Worm (Caenorhabditis elegans): Measurements from ENCODE around the gene srw-40.
A peak's percentile ranks its signal among the peaks of the same experiment; 100 is the strongest.

srw-40 gene

DNA sequence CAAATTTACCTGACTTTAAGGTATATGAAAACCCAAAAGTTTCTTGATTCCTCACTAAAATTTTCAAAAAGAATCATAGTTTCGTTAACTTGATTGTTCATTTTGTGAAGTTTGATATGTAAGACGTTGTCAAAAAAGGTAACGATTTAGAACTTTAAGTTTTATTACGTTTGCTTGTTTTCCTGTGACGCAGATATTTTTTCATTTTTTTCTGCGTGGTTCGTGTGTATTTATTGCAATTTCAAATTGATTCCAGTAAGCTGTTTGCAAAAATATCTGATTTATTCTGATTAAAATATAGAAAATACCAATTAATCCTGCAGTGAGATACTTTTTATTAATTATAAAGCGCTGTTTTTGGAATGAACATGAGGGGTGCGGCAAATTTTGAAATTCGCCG is at the start of gene srw-40:
Gene srw-40 (minus strand): TSS at position 101 of the 400 bp plus-strand sequence.
- TF ChIP-seq nfya-1 (tag; optimal IDR thresholded peaks at IDR 0.05; ENCODE audit: insufficient read depth) (no peak), elt-2 (tag; optimal IDR thresholded peaks at IDR 0.05) (no peak), nhr-76 (tag; optimal IDR thresholded peaks at IDR 0.05) (no peak), ama-1 (optimal IDR thresholded peaks at IDR 0.05) (no peak), nhr-25 (tag; optimal IDR thresholded peaks at IDR 0.05) (no peak), elt-1 (tag; optimal IDR thresholded peaks at IDR 0.05) (no peak), nhr-67 (tag; optimal IDR thresholded peaks at IDR 0.05) (no peak), zag-1 (tag; optimal IDR thresholded peaks at IDR 0.05) (no peak), fkh-10 (GFP tag; optimal IDR thresholded peaks at IDR 0.05) (no peak)

DNA sequence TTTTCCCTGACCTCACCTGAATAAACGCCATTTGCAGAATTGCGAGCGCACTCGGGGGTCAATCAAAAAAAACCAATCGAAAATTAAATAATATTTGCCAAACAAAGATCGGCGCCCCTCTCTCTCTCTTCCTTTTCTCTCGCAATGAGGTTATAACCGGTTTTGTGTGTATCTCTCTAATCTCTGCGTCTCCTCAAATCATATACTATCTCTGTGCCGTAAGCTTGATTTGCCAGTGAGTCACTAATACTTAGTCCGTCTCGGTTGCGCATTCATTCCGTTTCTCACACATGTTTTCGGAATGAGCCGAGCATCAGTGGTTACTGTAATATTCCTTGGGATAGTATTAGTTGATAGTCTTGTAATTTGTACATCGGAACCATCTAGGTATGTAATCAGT is 46.2 kb upstream of the srw-40 start:
- TF ChIP-seq fkh-2 (tag; optimal IDR thresholded peaks at IDR 0.05) (no peak), nhr-25 (tag; optimal IDR thresholded peaks at IDR 0.05) (peak; percentile 54), nhr-28 (tag; optimal IDR thresholded peaks at IDR 0.05) (no peak), pqm-1 (tag; optimal IDR thresholded peaks at IDR 0.05) (no peak), pha-4 (tag; optimal IDR thresholded peaks at IDR 0.05) (peak; percentile 41), nhr-77 (tag; optimal IDR thresholded peaks at IDR 0.05) (no peak)

DNA sequence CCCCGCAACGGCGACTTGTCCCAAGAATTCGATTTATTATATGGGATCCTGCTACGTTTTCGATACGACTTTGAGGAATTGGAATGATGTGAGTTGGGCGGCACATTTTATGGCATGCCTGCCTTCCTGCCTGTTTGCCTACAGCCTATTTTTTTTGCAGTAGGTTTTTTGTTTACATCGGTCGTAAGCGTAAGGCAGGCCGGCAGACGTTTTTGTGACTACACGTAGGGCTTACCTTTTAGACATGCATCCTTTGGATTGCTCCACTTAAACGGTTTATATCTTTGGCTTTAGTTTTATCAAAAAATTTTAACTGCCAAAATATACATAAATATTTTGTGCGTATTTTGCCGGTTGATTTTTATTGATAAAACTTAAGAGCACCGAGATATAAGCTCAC is 43.3 kb upstream of the srw-40 start:
- TF ChIP-seq mdl-1 (tag; optimal IDR thresholded peaks at IDR 0.05) (no peak), egl-27 (tag; optimal IDR thresholded peaks at IDR 0.05) (no peak), ceh-9 (tag; optimal IDR thresholded peaks at IDR 0.05) (no peak), nhr-11 (tag; optimal IDR thresholded peaks at IDR 0.05) (no peak), elt-1 (tag; optimal IDR thresholded peaks at IDR 0.05) (no peak), nhr-12 (tag; optimal IDR thresholded peaks at IDR 0.05) (no peak), elt-2 (tag; optimal IDR thresholded peaks at IDR 0.05) (no peak), mml-1 (tag; optimal IDR thresholded peaks at IDR 0.05) (no peak), pqm-1 (tag; optimal IDR thresholded peaks at IDR 0.05) (no peak), lsy-12 (tag; optimal IDR thresholded peaks at IDR 0.05) (no peak), lin-15B (tag; optimal IDR thresholded peaks at IDR 0.05) (no peak), sea-2 (GFP tag; optimal IDR thresholded peaks at IDR 0.05) (no peak), nhr-76 (tag; optimal IDR thresholded peaks at IDR 0.05) (no peak)

DNA sequence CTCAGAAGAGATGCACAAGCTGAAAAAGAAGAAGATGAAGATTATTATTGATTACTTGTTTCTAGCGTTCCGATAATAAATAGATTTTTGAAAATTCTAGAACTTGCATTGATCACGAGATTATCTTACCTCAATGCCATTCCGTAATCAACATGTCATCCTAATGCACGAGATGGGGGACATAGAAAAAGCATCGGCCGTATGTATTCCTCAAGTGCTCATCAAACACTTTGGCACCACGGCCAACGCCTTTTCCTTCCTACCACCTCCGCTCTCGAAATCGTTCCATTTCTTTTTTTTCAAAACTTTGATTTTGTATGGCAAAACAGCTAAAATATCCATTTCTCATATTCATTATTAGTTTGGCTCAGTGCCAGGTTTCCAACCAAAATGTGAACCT is 42.9 kb upstream of the srw-40 start, which contains the start of gene lat-2:
Gene lat-2 (plus strand): TSS at position 301 of the 400 bp plus-strand sequence.
- no peak for TF ChIP-seq hmg-11 (tag; optimal IDR thresholded peaks at IDR 0.05)
- no peak for TF ChIP-seq egl-27 (tag; optimal IDR thresholded peaks at IDR 0.05)
- no peak for TF ChIP-seq aly-2 (tag; optimal IDR thresholded peaks at IDR 0.05)

DNA sequence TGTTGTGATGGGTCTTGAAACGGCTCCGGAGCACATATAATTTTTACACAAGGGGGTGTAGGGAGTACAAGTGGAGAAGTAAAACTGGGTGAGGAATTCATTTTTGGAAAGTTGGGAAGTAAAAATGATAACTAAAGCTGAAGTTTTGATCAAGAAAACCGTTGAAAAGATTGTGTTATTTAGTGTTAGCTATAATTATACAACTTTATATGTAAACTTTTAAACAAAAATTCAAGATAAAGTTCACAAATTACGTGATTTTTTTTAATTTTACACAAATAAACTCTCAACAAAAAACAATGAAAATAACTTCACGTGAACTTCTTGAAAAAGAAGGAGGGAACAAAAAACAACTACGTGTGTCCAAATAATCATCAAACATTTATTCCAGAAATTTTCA is 39.3 kb upstream of the srw-40 start, which contains the start of the genes H20J04.7 and H20J04.1:
Gene H20J04.7 (minus strand): TSS at position 101 of the 400 bp plus-strand sequence.
Gene H20J04.1 (plus strand): TSS at position 397 of the 400 bp plus-strand sequence.
- TF ChIP-seq lin-39 (tag; optimal IDR thresholded peaks at IDR 0.05) = no peak

DNA sequence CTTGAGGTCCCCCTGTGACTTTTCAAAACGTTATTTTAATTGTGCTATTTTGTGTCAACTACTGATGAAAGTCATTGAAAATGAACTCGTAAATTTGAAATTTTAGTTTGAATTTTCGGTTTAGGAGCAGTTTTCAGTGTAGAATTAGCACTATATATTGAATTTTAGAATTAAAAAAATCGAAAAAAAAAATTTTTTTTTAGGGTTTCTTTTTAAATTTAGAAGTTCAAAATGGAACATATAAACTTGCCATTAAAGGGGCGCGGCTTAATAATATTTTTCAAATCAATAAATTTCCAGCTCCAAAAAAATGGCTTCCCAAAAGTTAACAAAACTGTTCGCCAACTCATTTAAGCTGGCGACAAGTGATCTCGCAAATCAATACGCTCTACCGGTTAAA is 35.0 kb upstream of the srw-40 start, which contains the start of gene H20J04.9:
Gene H20J04.9 (plus strand): TSS at position 301 of the 400 bp plus-strand sequence.
- TF ChIP-seq nhr-67 (tag; optimal IDR thresholded peaks at IDR 0.05) (no peak), lsy-12 (tag; optimal IDR thresholded peaks at IDR 0.05) (no peak), ceh-28 (tag; optimal IDR thresholded peaks at IDR 0.05) (no peak), zag-1 (tag; optimal IDR thresholded peaks at IDR 0.05) (no peak), sea-2 (GFP tag; optimal IDR thresholded peaks at IDR 0.05) (no peak)

DNA sequence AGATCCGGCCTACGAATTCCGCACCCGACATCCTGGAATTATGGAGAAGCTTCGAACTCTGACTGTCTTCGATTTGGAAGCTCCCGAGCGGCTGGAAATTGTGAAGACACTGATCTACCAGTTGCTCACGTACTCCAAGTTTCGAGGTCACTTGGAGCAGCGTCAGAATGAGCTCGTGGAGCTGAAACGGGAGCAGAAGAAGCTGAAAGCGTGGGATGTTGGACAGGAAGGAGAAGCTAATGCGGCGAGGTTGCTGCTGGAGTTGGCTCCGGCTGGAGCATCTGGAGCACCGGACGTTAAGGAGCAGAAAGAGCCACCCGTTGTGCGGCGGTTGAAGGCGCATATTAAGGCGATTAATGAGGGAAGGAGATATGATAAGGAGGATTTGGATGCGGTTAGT is 28.4 kb upstream of the srw-40 start:
- TF ChIP-seq fkh-10 (GFP tag; optimal IDR thresholded peaks at IDR 0.05) (no peak), egl-5 (tag; optimal IDR thresholded peaks at IDR 0.05) (no peak), ceh-28 (tag; optimal IDR thresholded peaks at IDR 0.05) (no peak), ZK546.5 (tag; optimal IDR thresholded peaks at IDR 0.05) (no peak), zag-1 (tag; optimal IDR thresholded peaks at IDR 0.05) (no peak), nfya-1 (tag; optimal IDR thresholded peaks at IDR 0.05; ENCODE audit: insufficient read depth) (no peak), lsy-12 (tag; optimal IDR thresholded peaks at IDR 0.05) (no peak), nhr-28 (tag; optimal IDR thresholded peaks at IDR 0.05) (no peak), ceh-16 (tag; optimal IDR thresholded peaks at IDR 0.05) (no peak), nhr-23 (tag; optimal IDR thresholded peaks at IDR 0.05) (no peak), jun-1 (tag; optimal IDR thresholded peaks at IDR 0.05) (no peak), nhr-76 (tag; optimal IDR thresholded peaks at IDR 0.05) (no peak), unc-62 (GFP tag; optimal IDR thresholded peaks at IDR 0.05) (no peak), nhr-43 (tag; optimal IDR thresholded peaks at IDR 0.05; ENCODE audit: poor library complexity, severe bottlenecking) (no peak), lin-39 (tag; optimal IDR thresholded peaks at IDR 0.05) (no peak), elt-3 (tag; optimal IDR thresholded peaks at IDR 0.05) (no peak), lin-15B (tag; optimal IDR thresholded peaks at IDR 0.05) (no peak)

Data from whole organism, L3 larva.